Fruit fly (Drosophila melanogaster) whole organism, adult: ENCODE data around the gene eIF2Balpha.

Experiments used
- CG12768 ChIP-seq: fragments of 200-800 bp; sonication (Bioruptor generic); optimal IDR thresholded peaks from 2 replicates; lab custom pipeline; 2017; ENCODE audit warnings: missing biosample characterization, missing genetic modification characterization, mild to moderate bottlenecking, moderate library complexity, missing genetic modification reagents
- CG7101 ChIP-seq: fragments of 200-800 bp; sonication (Bioruptor generic); optimal IDR thresholded peaks from 2 replicates; lab custom pipeline; 2018; ENCODE audit warnings: missing biosample characterization, mild to moderate bottlenecking, missing genetic modification characterization, moderate library complexity
- Clk ChIP-seq: fragments of 200-800 bp; sonication (Bioruptor generic); optimal IDR thresholded peaks from 2 replicates; lab custom pipeline; 2017; ENCODE audit warnings: missing biosample characterization, missing genetic modification characterization
- Mnt ChIP-seq: fragments of 200-800 bp; sonication (Bioruptor generic); optimal IDR thresholded peaks from 2 replicates; lab custom pipeline; 2016; ENCODE audit warnings: missing biosample characterization, mild to moderate bottlenecking, missing genetic modification characterization
- cic ChIP-seq: fragments of 200-800 bp; sonication (Bioruptor generic); optimal IDR thresholded peaks from 2 replicates; lab custom pipeline; 2017; ENCODE audit warnings: missing biosample characterization, mild to moderate bottlenecking, missing genetic modification characterization, moderate library complexity
- kay ChIP-seq: fragments of 200-800 bp; sonication (Bioruptor generic); peaks from one replicate; lab custom pipeline; 2016; ENCODE audit warnings: missing biosample characterization, missing genetic modification characterization, borderline replicate concordance

dm6 chr3R:29920189-29920588 is 15.5 kb downstream of the eIF2Balpha start, which contains the start of gene trp:
- TF ChIP-seq CG12768 (GFP tag; lab: Kevin White, UChicago) (no peak), CG7101 (tag; lab: Kevin White, UChicago) (no peak), cic (GFP tag; lab: Kevin White, UChicago) (no peak), Mnt (GFP tag; lab: Kevin White, UChicago) (no peak), kay (GFP tag; lab: Kevin White, UChicago) (no peak), Clk (GFP tag; lab: Kevin White, UChicago) (no peak)
